Worm (Caenorhabditis elegans) whole organism, L3 larva: ENCODE data around the gene C34E10.9.

Experiments used
- R02D3.7 ChIP-seq: fragments of 150-350 bp; optimal IDR thresholded peaks from 2 replicates; lab custom pipeline; 2014; ENCODE audit warnings: missing biosample characterization, missing genetic modification characterization
- ZK546.5 ChIP-seq: sonication (generic microtip); optimal IDR thresholded peaks from 2 replicates; lab custom pipeline; 2017; ENCODE audit warnings: missing biosample characterization, missing genetic modification characterization
- ama-1 ChIP-seq: fragments of 150-350 bp; optimal IDR thresholded peaks from 2 replicates; lab custom pipeline; 2018
- ceh-16 ChIP-seq: sonication (generic microtip); optimal IDR thresholded peaks from 2 replicates; lab custom pipeline; 2017; ENCODE audit warnings: missing biosample characterization, missing genetic modification characterization
- ceh-28 ChIP-seq: fragments of 150-350 bp; optimal IDR thresholded peaks from 2 replicates; lab custom pipeline; 2014; ENCODE audit warnings: missing biosample characterization, missing genetic modification reagents, missing genetic modification characterization
- ceh-82 ChIP-seq: fragments of 150-350 bp; optimal IDR thresholded peaks from 2 replicates; lab custom pipeline; 2014; ENCODE audit warnings: missing biosample characterization, missing genetic modification characterization
- ceh-9 ChIP-seq: sonication (generic microtip); optimal IDR thresholded peaks from 2 replicates; lab custom pipeline; 2018; ENCODE audit warnings: missing biosample characterization, missing genetic modification characterization
- daf-12 ChIP-seq: fragments of 150-350 bp; optimal IDR thresholded peaks from 2 replicates; lab custom pipeline; 2014; ENCODE audit warnings: missing biosample characterization, missing genetic modification reagents, missing genetic modification characterization
- egl-27 ChIP-seq: sonication (generic microtip); optimal IDR thresholded peaks from 4 replicates; lab custom pipeline; 2017; ENCODE audit warnings: missing biosample characterization, missing genetic modification reagents, missing genetic modification characterization
- egl-5 ChIP-seq: fragments of 150-350 bp; optimal IDR thresholded peaks from 2 replicates; lab custom pipeline; 2017; ENCODE audit warnings: missing biosample characterization, missing genetic modification reagents, missing genetic modification characterization, inconsistent platforms
- elt-1 ChIP-seq: fragments of 150-350 bp; optimal IDR thresholded peaks from 2 replicates; lab custom pipeline; 2014; ENCODE audit warnings: missing biosample characterization, missing genetic modification characterization
- elt-2 ChIP-seq: sonication (generic microtip); optimal IDR thresholded peaks from 2 replicates; lab custom pipeline; 2016; ENCODE audit warnings: missing genetic modification reagents, mild to moderate bottlenecking, missing genetic modification characterization, missing compliant biosample characterization
- eor-1 ChIP-seq, 2 experiments: fragments of 150-350 bp; optimal IDR thresholded peaks; 2 replicates each; lab custom pipeline; 2014 to 2018; ENCODE audit warnings: missing biosample characterization in 2 of 2, missing genetic modification characterization in 2 of 2
- fkh-10 ChIP-seq: sonication (generic microtip); optimal IDR thresholded peaks from 2 replicates; lab custom pipeline; 2017; ENCODE audit warnings: missing biosample characterization, missing genetic modification reagents, missing genetic modification characterization
- fkh-2 ChIP-seq: fragments of 150-350 bp; optimal IDR thresholded peaks from 2 replicates; lab custom pipeline; 2014; ENCODE audit warnings: missing biosample characterization, missing genetic modification reagents, missing genetic modification characterization
- fos-1 ChIP-seq: fragments of 150-350 bp; optimal IDR thresholded peaks from 2 replicates; lab custom pipeline; 2014; ENCODE audit warnings: missing biosample characterization, missing genetic modification characterization
- hmg-11 ChIP-seq: sonication (generic microtip); optimal IDR thresholded peaks from 2 replicates; lab custom pipeline; 2016; ENCODE audit warnings: missing genetic modification characterization, missing compliant biosample characterization
- jun-1 ChIP-seq: fragments of 150-350 bp; optimal IDR thresholded peaks from 2 replicates; lab custom pipeline; 2014; ENCODE audit warnings: missing biosample characterization, missing genetic modification reagents, missing genetic modification characterization
- lin-15B ChIP-seq: fragments of 150-350 bp; optimal IDR thresholded peaks from 2 replicates; lab custom pipeline; 2014; ENCODE audit warnings: missing biosample characterization, missing genetic modification characterization
- lin-39 ChIP-seq: fragments of 150-350 bp; optimal IDR thresholded peaks from 2 replicates; lab custom pipeline; 2018; ENCODE audit warnings: missing biosample characterization, missing genetic modification reagents, missing genetic modification characterization
- lsy-12 ChIP-seq: sonication (generic microtip); optimal IDR thresholded peaks from 2 replicates; lab custom pipeline; 2016; ENCODE audit warnings: mild to moderate bottlenecking, missing genetic modification characterization, missing compliant biosample characterization
- mdl-1 ChIP-seq: fragments of 150-350 bp; optimal IDR thresholded peaks from 2 replicates; lab custom pipeline; 2014; ENCODE audit warnings: missing biosample characterization, missing genetic modification characterization
- mml-1 ChIP-seq: fragments of 150-350 bp; sonication (generic microtip); optimal IDR thresholded peaks from 3 replicates; lab custom pipeline; 2014; ENCODE audit warnings: missing biosample characterization, missing genetic modification characterization
- nfya-1 ChIP-seq: sonication (generic microtip); optimal IDR thresholded peaks from 2 replicates; lab custom pipeline; 2017; ENCODE audit warnings: missing genetic modification characterization, mild to moderate bottlenecking, missing compliant biosample characterization, antibody characterized with exemption, moderate library complexity; ENCODE audit not compliant: insufficient read depth
- nhr-11 ChIP-seq: fragments of 150-350 bp; optimal IDR thresholded peaks from 2 replicates; lab custom pipeline; 2014; ENCODE audit warnings: missing biosample characterization, missing genetic modification characterization
- nhr-23 ChIP-seq: fragments of 150-350 bp; optimal IDR thresholded peaks from 2 replicates; lab custom pipeline; 2014; ENCODE audit warnings: missing biosample characterization, missing genetic modification reagents, missing genetic modification characterization
- nhr-237 ChIP-seq: fragments of 150-350 bp; optimal IDR thresholded peaks from 2 replicates; lab custom pipeline; 2014; ENCODE audit warnings: missing biosample characterization, missing genetic modification characterization
- nhr-25 ChIP-seq: sonication (generic microtip); optimal IDR thresholded peaks from 2 replicates; lab custom pipeline; 2017; ENCODE audit warnings: missing biosample characterization, missing genetic modification characterization
- nhr-28 ChIP-seq: fragments of 150-350 bp; optimal IDR thresholded peaks from 2 replicates; lab custom pipeline; 2014; ENCODE audit warnings: missing biosample characterization, missing genetic modification characterization
- nhr-43 ChIP-seq: sonication (generic microtip); optimal IDR thresholded peaks from 2 replicates; lab custom pipeline; 2016; ENCODE audit warnings: mild to moderate bottlenecking, missing genetic modification characterization, missing compliant biosample characterization; ENCODE audit not compliant: poor library complexity, severe bottlenecking
- nhr-76 ChIP-seq: fragments of 150-350 bp; sonication (generic microtip); optimal IDR thresholded peaks from 5 replicates; lab custom pipeline; 2014; ENCODE audit warnings: missing biosample characterization, missing genetic modification characterization
- nhr-77 ChIP-seq: fragments of 150-350 bp; optimal IDR thresholded peaks from 2 replicates; lab custom pipeline; 2014; ENCODE audit warnings: missing biosample characterization, missing genetic modification characterization
- pha-4 ChIP-seq: fragments of 150-350 bp; optimal IDR thresholded peaks from 2 replicates; lab custom pipeline; 2014; ENCODE audit warnings: missing biosample characterization, missing genetic modification reagents, missing genetic modification characterization
- pqm-1 ChIP-seq: fragments of 150-350 bp; optimal IDR thresholded peaks from 2 replicates; lab custom pipeline; 2017; ENCODE audit warnings: missing biosample characterization, missing genetic modification characterization, inconsistent platforms
- skn-1 ChIP-seq: fragments of 150-350 bp; optimal IDR thresholded peaks from 2 replicates; lab custom pipeline; 2014; ENCODE audit warnings: missing biosample characterization, missing genetic modification characterization
- tbx-2 ChIP-seq: sonication (generic microtip); optimal IDR thresholded peaks from 2 replicates; lab custom pipeline; 2016; ENCODE audit warnings: mild to moderate bottlenecking, missing genetic modification characterization, missing compliant biosample characterization
- unc-39 ChIP-seq: sonication (generic microtip); optimal IDR thresholded peaks from 4 replicates; lab custom pipeline; 2017; ENCODE audit warnings: missing biosample characterization, missing genetic modification characterization
- unc-62 ChIP-seq: fragments of 150-350 bp; sonication (generic microtip); optimal IDR thresholded peaks from 4 replicates; lab custom pipeline; 2014; ENCODE audit warnings: missing biosample characterization, missing genetic modification reagents, missing genetic modification characterization
- zag-1 ChIP-seq: fragments of 150-350 bp; optimal IDR thresholded peaks from 2 replicates; lab custom pipeline; 2014; ENCODE audit warnings: missing biosample characterization, missing genetic modification characterization
- ztf-11 ChIP-seq: fragments of 150-350 bp; optimal IDR thresholded peaks from 2 replicates; lab custom pipeline; 2014; ENCODE audit warnings: missing biosample characterization, missing genetic modification characterization
- ztf-4 ChIP-seq: fragments of 150-350 bp; optimal IDR thresholded peaks from 2 replicates; lab custom pipeline; 2014; ENCODE audit warnings: missing biosample characterization, missing genetic modification characterization

The C34E10.9 gene

ce11 chrIII:5304044-5304443 lies 40.8 kb upstream of the C34E10.9 start:
- no peak for TF ChIP-seq fkh-2 (tag; lab: Kevin White, UChicago)
- TF ChIP-seq nfya-1 (tag; lab: Kevin White, UChicago), result no peak
- TF ChIP-seq ztf-11 (tag; lab: Kevin White, UChicago), result no peak
- TF ChIP-seq elt-1 (tag; lab: Kevin White, UChicago), result no peak
- no peak for TF ChIP-seq unc-62
- TF ChIP-seq nhr-237 (tag; lab: Kevin White, UChicago), result no peak
- TF ChIP-seq eor-1 (tag; optimal IDR thresholded peaks at IDR 0.05; lab: Kevin White, UChicago), result no peak
- no peak for TF ChIP-seq fos-1
- TF ChIP-seq unc-39 (tag; lab: Kevin White, UChicago), result no peak
- TF ChIP-seq tbx-2 (tag; lab: Kevin White, UChicago), result no peak
- TF ChIP-seq daf-12 (tag; lab: Kevin White, UChicago), result no peak
- TF ChIP-seq ceh-9 (tag; lab: Kevin White, UChicago), result no peak
- no peak for TF ChIP-seq ceh-28
- no peak for TF ChIP-seq mdl-1 (tag; lab: Kevin White, UChicago)
- no peak for TF ChIP-seq ceh-16
- TF ChIP-seq pqm-1 (tag; lab: Kevin White, UChicago), result no peak
- no peak for TF ChIP-seq lin-15B (tag; lab: Kevin White, UChicago)
- TF ChIP-seq skn-1 (tag; lab: Kevin White, UChicago), result no peak

DNA sequence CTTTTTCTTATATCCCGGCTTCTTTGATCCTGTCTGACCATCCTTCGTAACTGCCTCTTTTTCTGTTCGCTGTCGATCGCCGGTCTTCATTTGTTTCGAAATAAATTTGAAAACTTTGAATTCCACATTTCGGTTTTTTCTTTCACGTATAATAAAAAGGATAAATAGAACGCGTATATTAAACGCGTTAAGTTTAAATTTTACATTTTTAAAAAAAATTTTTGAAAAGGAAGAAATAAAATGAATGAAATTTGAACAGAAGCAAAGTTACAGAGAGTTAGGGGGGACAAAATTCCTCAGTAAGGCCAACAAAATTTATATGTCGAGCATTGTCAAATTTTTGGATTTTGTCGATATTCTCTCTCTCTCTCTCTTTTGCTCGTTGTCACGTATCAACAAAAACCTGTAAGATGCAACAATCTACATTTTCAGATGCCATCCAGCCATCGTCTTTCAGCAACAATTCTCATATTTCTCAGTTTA lies 38.6 kb upstream of the C34E10.9 start, which contains the start of the genes T15B12.2 and F52C9.5:
T15B12.2 (minus strand) TSS at position 101 of the 483 bp plus-strand sequence.
F52C9.5 (plus strand) TSS at position 433 of the 483 bp plus-strand sequence.
- TF ChIP-seq ztf-11 (tag; lab: Kevin White, UChicago) (no peak), nhr-25 (tag; lab: Kevin White, UChicago) (no peak), elt-1 (tag; lab: Kevin White, UChicago) (no peak), daf-12 (tag; lab: Kevin White, UChicago) (no peak), R02D3.7 (tag; lab: Kevin White, UChicago) (no peak), nhr-11 (tag; lab: Kevin White, UChicago) (no peak), nfya-1 (tag; lab: Kevin White, UChicago) (no peak), ceh-28 (no peak), ceh-9 (tag; lab: Kevin White, UChicago) (no peak), nhr-77 (tag; lab: Kevin White, UChicago) (no peak), fkh-10 (GFP tag; lab: Kevin White, UChicago) (no peak), zag-1 (tag; lab: Kevin White, UChicago) (no peak), nhr-76 (no peak), nhr-43 (tag; lab: Kevin White, UChicago) (no peak), nhr-28 (no peak), ama-1 (lab: Kevin White, UChicago) (no peak), ceh-82 (tag; lab: Kevin White, UChicago) (no peak), egl-27 (tag; lab: Kevin White, UChicago) (no peak), lsy-12 (tag; lab: Kevin White, UChicago) (no peak), mdl-1 (tag; lab: Kevin White, UChicago) (no peak)

ce11 chrIII:5294867-5295266 lies 31.7 kb upstream of the C34E10.9 start:
- TF ChIP-seq lsy-12 (tag; lab: Kevin White, UChicago) (peak; percentile 61), pha-4 (tag; lab: Kevin White, UChicago) (peak; percentile 47), nhr-43 (tag; lab: Kevin White, UChicago) (peak; percentile 14), jun-1 (no peak), skn-1 (tag; lab: Kevin White, UChicago) (no peak), mdl-1 (tag; lab: Kevin White, UChicago) (no peak), nhr-76 (no peak), tbx-2 (tag; lab: Kevin White, UChicago) (peak; percentile 40), lin-15B (tag; lab: Kevin White, UChicago) (peak; percentile 26), nhr-25 (tag; lab: Kevin White, UChicago) (no peak), egl-5 (tag; lab: Kevin White, UChicago) (peak; percentile 6), ceh-28 (no peak), lin-39 (tag; lab: Kevin White, UChicago) (peak; percentile 46), eor-1 (tag; optimal IDR thresholded peaks at IDR 0.05; lab: Kevin White, UChicago) (no peak), hmg-11 (tag; lab: Kevin White, UChicago) (peak; percentile 33), ztf-11 (tag; lab: Kevin White, UChicago) (no peak), nfya-1 (tag; lab: Kevin White, UChicago) (peak; percentile 53), ztf-4 (tag; lab: Kevin White, UChicago) (no peak), pqm-1 (tag; lab: Kevin White, UChicago) (peak; percentile 9), elt-2 (tag; lab: Kevin White, UChicago) (peak; percentile 36), mml-1 (tag; lab: Kevin White, UChicago) (no peak), ZK546.5 (tag; lab: Kevin White, UChicago) (no peak), nhr-23 (tag; lab: Kevin White, UChicago) (no peak), ceh-82 (tag; lab: Kevin White, UChicago) (no peak), fkh-2 (tag; lab: Kevin White, UChicago) (no peak), ama-1 (lab: Kevin White, UChicago) (peak; percentile 25), unc-39 (tag; lab: Kevin White, UChicago) (no peak), R02D3.7 (tag; lab: Kevin White, UChicago) (no peak), nhr-28 (no peak)
